Worm (Caenorhabditis elegans) whole organism, L4 larva: ENCODE data around the gene R13H4.2.
A peak's percentile ranks its signal among the peaks of the same experiment; 100 is the strongest.

ENCODE experiments used
- F10B5.3 ChIP-seq: sonication (generic microtip); optimal IDR thresholded peaks from 2 replicates; lab custom pipeline; 2016; ENCODE audit warnings: mild to moderate bottlenecking, missing genetic modification characterization, missing compliant biosample characterization
- F26F4.8 ChIP-seq: fragments of 200-800 bp; sonication (Bioruptor generic); conservative IDR thresholded peaks from 2 replicates; pipeline ENCODE4 v1.3.6; 2022; ENCODE audit warnings: missing genetic modification characterization, missing compliant biosample characterization
- F44E2.7 ChIP-seq: fragments of 200-800 bp; sonication (Bioruptor generic); IDR thresholded peaks from 2 replicates; pipeline ENCODE4 v2.1.2; 2022; ENCODE audit warnings: missing genetic modification characterization, missing compliant biosample characterization
- T20F7.1 ChIP-seq: fragments of 200-800 bp; sonication (Bioruptor generic); optimal IDR thresholded peaks from 2 replicates; lab custom pipeline; 2018; ENCODE audit warnings: mild to moderate bottlenecking, missing genetic modification characterization, missing compliant biosample characterization
- Y105C5A.15 ChIP-seq: fragments of 200-800 bp; sonication (Bioruptor generic); IDR thresholded peaks from 2 replicates; pipeline ENCODE4 v1.3.6; 2022; ENCODE audit warnings: missing genetic modification characterization, missing compliant biosample characterization
- Y48G9A.11 ChIP-seq: fragments of 200-800 bp; sonication (Bioruptor generic); IDR thresholded peaks from 2 replicates; pipeline ENCODE4 v1.3.6; 2022; ENCODE audit warnings: missing genetic modification reagents, missing genetic modification characterization, missing compliant biosample characterization
- Y5F2A.4 ChIP-seq: fragments of 200-800 bp; sonication (Bioruptor generic); optimal IDR thresholded peaks from 2 replicates; lab custom pipeline; 2018; ENCODE audit warnings: mild to moderate bottlenecking, missing genetic modification characterization, missing compliant biosample characterization
- Y75B8A.6 ChIP-seq: fragments of 200-800 bp; sonication (Bioruptor generic); IDR thresholded peaks from 2 replicates; pipeline ENCODE4 v1.3.6; 2022; ENCODE audit warnings: missing genetic modification reagents, missing genetic modification characterization, missing compliant biosample characterization
- aha-1 ChIP-seq: fragments of 150-350 bp; peaks from one replicate; lab custom pipeline; 2014; ENCODE audit warnings: missing biosample characterization, missing genetic modification characterization
- aly-2 ChIP-seq: sonication (generic microtip); optimal IDR thresholded peaks from 2 replicates; lab custom pipeline; 2018; ENCODE audit warnings: missing biosample characterization, missing genetic modification characterization
- ceh-32 ChIP-seq: sonication (generic microtip); optimal IDR thresholded peaks from 2 replicates; lab custom pipeline; 2016; ENCODE audit warnings: mild to moderate bottlenecking, missing genetic modification characterization, missing compliant biosample characterization; ENCODE audit not compliant: poor library complexity
- ceh-62 ChIP-seq: sonication (generic microtip); optimal IDR thresholded peaks from 2 replicates; lab custom pipeline; 2017; ENCODE audit warnings: missing biosample characterization, missing genetic modification characterization
- ctbp-1 ChIP-seq: fragments of 200-800 bp; sonication (Bioruptor generic); IDR thresholded peaks from 2 replicates; pipeline ENCODE4 v1.3.6; 2022; ENCODE audit warnings: missing genetic modification reagents, missing genetic modification characterization, missing compliant biosample characterization
- daf-12 ChIP-seq: fragments of 150-350 bp; optimal IDR thresholded peaks from 2 replicates; lab custom pipeline; 2014; ENCODE audit warnings: missing biosample characterization, missing genetic modification reagents, missing genetic modification characterization
- dmd-8 ChIP-seq: fragments of 200-800 bp; sonication (Bioruptor generic); IDR thresholded peaks from 2 replicates; pipeline ENCODE4 v1.3.6; 2022; ENCODE audit warnings: missing genetic modification characterization, missing compliant biosample characterization
- duxl-1 ChIP-seq: sonication (generic microtip); optimal IDR thresholded peaks from 2 replicates; lab custom pipeline; 2016; ENCODE audit warnings: mild to moderate bottlenecking, missing genetic modification characterization, moderate library complexity, missing compliant biosample characterization; ENCODE audit not compliant: poor library complexity
- dve-1 ChIP-seq: sonication (generic microtip); optimal IDR thresholded peaks from 2 replicates; lab custom pipeline; 2017; ENCODE audit warnings: antibody characterized with exemption, mild to moderate bottlenecking, missing genetic modification characterization, missing compliant biosample characterization; ENCODE audit not compliant: insufficient read depth
- egl-27 ChIP-seq: sonication (generic microtip); optimal IDR thresholded peaks from 3 replicates; lab custom pipeline; 2017; ENCODE audit warnings: missing biosample characterization, missing genetic modification reagents, missing genetic modification characterization
- egl-43 ChIP-seq: fragments of 200-800 bp; sonication (Bioruptor generic); IDR thresholded peaks from 2 replicates; pipeline ENCODE4 v1.3.6; 2022; ENCODE audit warnings: missing genetic modification reagents, missing genetic modification characterization, missing compliant biosample characterization
- fkh-10 ChIP-seq: fragments of 150-350 bp; optimal IDR thresholded peaks from 2 replicates; lab custom pipeline; 2014; ENCODE audit warnings: missing biosample characterization, missing genetic modification reagents, missing genetic modification characterization
- fos-1 ChIP-seq: fragments of 150-350 bp; optimal IDR thresholded peaks from 2 replicates; lab custom pipeline; 2014; ENCODE audit warnings: missing biosample characterization, missing genetic modification characterization
- hlh-11 ChIP-seq: fragments of 200-800 bp; sonication (Bioruptor generic); optimal IDR thresholded peaks from 2 replicates; lab custom pipeline; 2018; ENCODE audit warnings: mild to moderate bottlenecking, missing genetic modification characterization, missing compliant biosample characterization
- jun-1 ChIP-seq: fragments of 150-350 bp; optimal IDR thresholded peaks from 2 replicates; lab custom pipeline; 2014; ENCODE audit warnings: missing biosample characterization, missing genetic modification reagents, missing genetic modification characterization
- lin-1 ChIP-seq: fragments of 200-800 bp; sonication (Bioruptor generic); IDR thresholded peaks from 2 replicates; pipeline ENCODE4 v1.3.6; 2022; ENCODE audit warnings: missing genetic modification reagents, missing genetic modification characterization, missing compliant biosample characterization
- lin-38 ChIP-seq: fragments of 200-800 bp; sonication (Bioruptor generic); IDR thresholded peaks from 2 replicates; pipeline ENCODE4 v1.3.6; 2022; ENCODE audit warnings: missing genetic modification reagents, missing genetic modification characterization, missing compliant biosample characterization
- lin-39 ChIP-seq: fragments of 150-350 bp; optimal IDR thresholded peaks from 2 replicates; lab custom pipeline; 2014; ENCODE audit warnings: missing biosample characterization, missing genetic modification reagents, missing genetic modification characterization
- lsy-2 ChIP-seq, 2 experiments: fragments of 150-350 bp in 1 of 2; sonication (generic microtip) in 1 of 2; optimal IDR thresholded peaks; 2 replicates each; lab custom pipeline; 2014 to 2017; ENCODE audit warnings: missing biosample characterization in 2 of 2, missing genetic modification characterization in 2 of 2
- madf-5 ChIP-seq, 2 experiments: fragments of 200-800 bp; sonication (Bioruptor generic); IDR thresholded peaks; 2 replicates each; pipeline ENCODE4 v1.3.6; 2022; ENCODE audit warnings: missing compliant biosample characterization in 2 of 2, missing genetic modification characterization in 2 of 2
- mdl-1 ChIP-seq, 2 experiments: fragments of 150-350 bp in 1 of 2; sonication (generic microtip) in 1 of 2; optimal IDR thresholded peaks; 2 replicates each; lab custom pipeline; 2014 to 2017; ENCODE audit warnings: missing biosample characterization in 2 of 2, missing genetic modification characterization in 2 of 2
- mes-2 ChIP-seq: sonication (generic microtip); optimal IDR thresholded peaks from 2 replicates; lab custom pipeline; 2016; ENCODE audit warnings: missing genotype, mild to moderate bottlenecking, missing genetic modification characterization, missing compliant biosample characterization; ENCODE audit not compliant: poor library complexity, severe bottlenecking
- mxl-2 ChIP-seq: fragments of 200-800 bp; sonication (Bioruptor generic); conservative IDR thresholded peaks from 2 replicates; pipeline ENCODE4 v1.3.6; 2022; ENCODE audit warnings: missing genetic modification reagents, missing genetic modification characterization, missing compliant biosample characterization
- mxl-3 ChIP-seq: fragments of 200-800 bp; sonication (Bioruptor generic); optimal IDR thresholded peaks from 2 replicates; lab custom pipeline; 2018; ENCODE audit warnings: mild to moderate bottlenecking, missing genetic modification characterization, missing compliant biosample characterization
- nhr-102 ChIP-seq: sonication (generic microtip); optimal IDR thresholded peaks from 2 replicates; lab custom pipeline; 2016; ENCODE audit warnings: mild to moderate bottlenecking, missing genetic modification characterization, moderate library complexity, missing compliant biosample characterization
- nhr-25 ChIP-seq: sonication (generic microtip); optimal IDR thresholded peaks from 2 replicates; lab custom pipeline; 2017; ENCODE audit warnings: missing genetic modification characterization, mild to moderate bottlenecking, missing compliant biosample characterization, antibody characterized with exemption, moderate library complexity, borderline replicate concordance; ENCODE audit not compliant: insufficient read depth
- nhr-28 ChIP-seq: fragments of 150-350 bp; optimal IDR thresholded peaks from 2 replicates; lab custom pipeline; 2014; ENCODE audit warnings: missing biosample characterization, missing genetic modification characterization
- nhr-41 ChIP-seq: fragments of 200-800 bp; sonication (Bioruptor generic); IDR thresholded peaks from 2 replicates; pipeline ENCODE4 v1.3.6; 2022; ENCODE audit warnings: missing genetic modification reagents, missing genetic modification characterization, missing compliant biosample characterization
- nhr-42 ChIP-seq: fragments of 200-800 bp; sonication (Bioruptor generic); IDR thresholded peaks from 2 replicates; pipeline ENCODE4 v1.3.6; 2022; ENCODE audit warnings: missing genetic modification characterization, missing compliant biosample characterization
- nhr-48 ChIP-seq: sonication (generic microtip); optimal IDR thresholded peaks from 2 replicates; lab custom pipeline; 2016; ENCODE audit warnings: mild to moderate bottlenecking, missing genetic modification characterization, missing compliant biosample characterization
- pqm-1 ChIP-seq: sonication (generic microtip); optimal IDR thresholded peaks from 2 replicates; lab custom pipeline; 2017; ENCODE audit warnings: missing biosample characterization, missing genetic modification characterization
- saeg-2 ChIP-seq: fragments of 200-800 bp; sonication (Bioruptor generic); IDR thresholded peaks from 2 replicates; pipeline ENCODE4 v1.3.6; 2022; ENCODE audit warnings: missing genetic modification reagents, missing genetic modification characterization, missing compliant biosample characterization
- sdz-12 ChIP-seq: fragments of 200-800 bp; sonication (Bioruptor generic); optimal IDR thresholded peaks from 2 replicates; lab custom pipeline; 2018; ENCODE audit warnings: mild to moderate bottlenecking, missing genetic modification characterization, missing compliant biosample characterization
- set-16 ChIP-seq: fragments of 200-800 bp; sonication (Bioruptor generic); IDR thresholded peaks from 2 replicates; pipeline ENCODE4 v1.3.6; 2022; ENCODE audit warnings: missing genetic modification reagents, missing genetic modification characterization, missing compliant biosample characterization
- snpc-1.2 ChIP-seq: fragments of 200-800 bp; sonication (Bioruptor generic); IDR thresholded peaks from 2 replicates; pipeline ENCODE4 v1.3.6; 2022; ENCODE audit warnings: missing genetic modification reagents, missing genetic modification characterization, missing compliant biosample characterization
- snpc-4 ChIP-seq: fragments of 150-350 bp; optimal IDR thresholded peaks from 2 replicates; lab custom pipeline; 2014; ENCODE audit warnings: missing biosample characterization, missing genetic modification characterization
- spr-1 ChIP-seq: sonication (generic microtip); optimal IDR thresholded peaks from 2 replicates; lab custom pipeline; 2016; ENCODE audit warnings: mild to moderate bottlenecking, missing genetic modification characterization, missing compliant biosample characterization
- unc-62 ChIP-seq, 3 experiments: fragments of 150-350 bp in 1 of 3; sonication (generic microtip); optimal IDR thresholded peaks in 2 of 3; peaks in 1 of 3; 1 replicate in 1 of 3; 2 replicates in 2 of 3; lab custom pipeline; 2014 to 2017; ENCODE audit warnings: missing biosample characterization in 3 of 3, missing genetic modification characterization in 3 of 3, missing genetic modification reagents in 3 of 3, missing genotype in 1 of 3
- zip-11 ChIP-seq: fragments of 200-800 bp; sonication (Bioruptor generic); IDR thresholded peaks from 2 replicates; pipeline ENCODE4 v1.3.6; 2022; ENCODE audit warnings: missing genetic modification characterization, missing compliant biosample characterization
- ztf-11 ChIP-seq: fragments of 150-350 bp; optimal IDR thresholded peaks from 2 replicates; lab custom pipeline; 2014; ENCODE audit warnings: missing biosample characterization, missing genetic modification characterization
- ztf-7 ChIP-seq: fragments of 150-350 bp; optimal IDR thresholded peaks from 2 replicates; lab custom pipeline; 2014; ENCODE audit warnings: missing biosample characterization, missing genetic modification characterization

Gene R13H4.2

DNA sequence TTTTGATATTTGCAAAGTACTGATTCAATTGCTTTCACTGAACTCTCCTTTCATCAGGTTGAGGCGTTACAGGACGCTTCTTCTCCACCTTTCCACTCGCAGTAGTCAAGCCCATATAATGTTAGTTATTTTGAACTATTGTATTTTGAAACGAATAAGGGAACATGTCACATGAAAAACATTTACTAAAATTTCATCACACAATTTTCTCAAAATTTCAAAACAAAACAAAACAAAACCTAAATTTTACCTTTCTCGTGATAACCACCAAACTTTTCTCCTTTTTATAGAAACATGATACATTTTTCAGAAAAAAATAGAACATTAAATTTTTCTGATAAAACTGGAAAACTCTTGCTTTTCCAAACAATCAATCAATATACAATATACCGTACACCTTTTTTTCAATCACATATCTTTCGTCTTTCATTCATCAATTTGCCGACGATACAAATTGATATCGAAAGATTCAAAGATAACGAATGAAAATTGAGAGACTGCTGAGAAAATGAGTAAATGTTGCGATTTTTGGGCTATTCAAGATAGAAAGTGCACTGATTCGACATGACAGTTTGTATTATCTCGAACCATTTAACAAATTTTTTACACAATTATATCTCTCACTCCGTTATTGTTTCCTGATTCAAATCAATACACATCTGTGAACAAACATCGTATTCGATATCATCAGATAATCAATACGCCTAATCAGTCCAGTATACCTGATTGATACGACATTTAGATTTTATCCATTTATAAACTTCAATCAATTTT, 34.9 kb upstream of the R13H4.2 start:
- TF ChIP-seq unc-62 (GFP tag; optimal IDR thresholded peaks at IDR 0.05 in 1 of 2; lab: Kevin White, UChicago) (peak in 1 of 2 experiments; percentile 60), unc-62 (tag; optimal IDR thresholded peaks at IDR 0.05; lab: Kevin White, UChicago) (no peak), ztf-7 (tag; lab: Kevin White, UChicago) (no peak), lsy-2 (tag; optimal IDR thresholded peaks at IDR 0.05; lab: Kevin White, UChicago) (peak; percentile 18 to 56), F26F4.8 (no peak), dve-1 (peak; percentile 51), snpc-4 (tag; lab: Kevin White, UChicago) (no peak), nhr-42 (0 out of 2 replicates have a peak, but pooled peaks have one; percentile 35), mxl-2 (no peak), T20F7.1 (GFP tag; lab: Kevin White, UChicago) (no peak), lin-1 (GFP tag; lab: Robert Waterston, UW) (no peak), nhr-48 (peak; percentile 83), F10B5.3 (tag; lab: Kevin White, UChicago) (no peak), aha-1 (tag; lab: Kevin White, UChicago) (peak; percentile 91), ctbp-1 (GFP tag; lab: Robert Waterston, UW) (no peak), Y105C5A.15 (no peak), mes-2 (tag; lab: Kevin White, UChicago) (no peak), nhr-102 (tag; lab: Kevin White, UChicago) (no peak), zip-11 (GFP tag; lab: Robert Waterston, UW) (no peak), pqm-1 (no peak), madf-5 (GFP tag; IDR thresholded peaks at IDR 0.05; lab: Robert Waterston, UW) (no peak), hlh-11 (tag; lab: Kevin White, UChicago) (peak; percentile 47), aly-2 (no peak), nhr-28 (no peak), mxl-3 (GFP tag; lab: Kevin White, UChicago) (peak; percentile 23), set-16 (GFP tag; lab: Robert Waterston, UW) (no peak), dmd-8 (GFP tag; lab: Robert Waterston, UW) (no peak), mdl-1 (tag; optimal IDR thresholded peaks at IDR 0.05; lab: Kevin White, UChicago) (peak in 1 of 2 experiments; percentile 18), egl-27 (no peak), ztf-11 (tag; lab: Kevin White, UChicago) (no peak), ceh-32 (tag; lab: Kevin White, UChicago) (no peak), lin-38 (GFP tag; lab: Robert Waterston, UW) (no peak), snpc-1.2 (GFP tag; lab: Robert Waterston, UW) (no peak), jun-1 (tag; lab: Kevin White, UChicago) (no peak)

DNA sequence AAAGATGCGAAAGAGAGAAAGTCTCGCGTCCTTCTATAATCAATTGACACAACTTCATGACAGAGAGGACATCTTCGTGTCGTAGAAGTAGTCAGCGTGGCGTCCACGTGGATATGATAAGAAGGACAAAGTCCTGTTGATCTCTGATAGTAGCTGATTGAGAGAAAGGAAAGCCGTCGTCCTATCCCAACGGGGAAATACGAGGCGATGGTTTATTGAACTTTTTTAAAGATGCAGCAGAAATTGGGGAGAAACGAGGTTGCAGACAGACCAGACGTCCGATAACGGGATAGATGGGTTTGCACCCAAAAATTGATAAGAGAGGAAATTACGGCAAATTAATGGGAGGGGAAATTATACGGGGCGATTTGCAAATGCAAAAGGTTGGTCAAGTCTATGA, 33.7 kb upstream of the R13H4.2 start:
- no peak for TF ChIP-seq lin-39 (tag; lab: Kevin White, UChicago)
- TF ChIP-seq fos-1 = no peak
- no peak for TF ChIP-seq Y48G9A.11 (GFP tag; lab: Robert Waterston, UW)
- TF ChIP-seq F44E2.7 (GFP tag; lab: Robert Waterston, UW) = no peak
- TF ChIP-seq duxl-1 (tag; lab: Kevin White, UChicago) = no peak
- peak; percentile 45; the same call in 1 of the 2 replicates for TF ChIP-seq ctbp-1 (GFP tag; lab: Robert Waterston, UW)
- TF ChIP-seq Y5F2A.4 = no peak
- no peak for TF ChIP-seq nhr-41 (GFP tag; lab: Robert Waterston, UW)
- peak in 1 of 2 experiments; percentile 95 for TF ChIP-seq unc-62 (GFP tag; optimal IDR thresholded peaks at IDR 0.05 in 1 of 2; lab: Kevin White, UChicago)
- TF ChIP-seq unc-62 (tag; optimal IDR thresholded peaks at IDR 0.05; lab: Kevin White, UChicago) = no peak
- no peak for TF ChIP-seq egl-43 (GFP tag; lab: Robert Waterston, UW)
- peak; percentile 86 for TF ChIP-seq nhr-25 (tag; lab: Kevin White, UChicago)
- TF ChIP-seq pqm-1 = peak; percentile 39
- TF ChIP-seq Y105C5A.15 = no peak
- no peak for TF ChIP-seq ceh-62 (tag; lab: Kevin White, UChicago)
- no peak for TF ChIP-seq fkh-10 (GFP tag; lab: Kevin White, UChicago)
- TF ChIP-seq Y75B8A.6 (GFP tag; lab: Robert Waterston, UW) = no peak
- TF ChIP-seq sdz-12 (GFP tag; lab: Kevin White, UChicago) = no peak
- no peak for TF ChIP-seq spr-1 (tag; lab: Kevin White, UChicago)
- no peak for TF ChIP-seq daf-12 (tag; lab: Kevin White, UChicago)
- 0 out of 2 replicates have a peak, but pooled peaks have one; percentile 24 for TF ChIP-seq saeg-2 (GFP tag; lab: Robert Waterston, UW)
